Fruit fly (Drosophila melanogaster) whole organism, embryonic: ENCODE data around the gene Ocrl.

Source experiments
- B-H1 ChIP-seq: fragments of 200-800 bp; sonication (Bioruptor generic); IDR thresholded peaks from 3 replicates; pipeline ENCODE4 v1.3.6; 2022; ENCODE audit warnings: missing biosample characterization, missing genetic modification characterization
- Bgb ChIP-seq: fragments of 200-800 bp; sonication (Bioruptor generic); IDR thresholded peaks from 2 replicates; pipeline ENCODE4 v1.3.6; 2022; ENCODE audit warnings: missing biosample characterization, missing genetic modification characterization; ENCODE audit not compliant: partially characterized antibody
- CG10462 ChIP-seq: fragments of 200-800 bp; sonication (Bioruptor generic); optimal IDR thresholded peaks from 2 replicates; lab custom pipeline; 2016; ENCODE audit warnings: missing biosample characterization, missing genetic modification characterization
- CG10979 ChIP-seq: fragments of 200-800 bp; sonication (Bioruptor generic); optimal IDR thresholded peaks from 2 replicates; lab custom pipeline; 2018; ENCODE audit warnings: missing biosample characterization, mild to moderate bottlenecking, missing genetic modification characterization, moderate library complexity
- CG11723 ChIP-seq: fragments of 200-800 bp; sonication (Bioruptor generic); optimal IDR thresholded peaks from 2 replicates; lab custom pipeline; 2017; ENCODE audit warnings: missing biosample characterization, mild to moderate bottlenecking, missing genetic modification characterization
- CG13775 ChIP-seq: fragments of 200-800 bp; sonication (Bioruptor generic); optimal IDR thresholded peaks from 3 replicates; lab custom pipeline; 2017; ENCODE audit warnings: missing biosample characterization, mild to moderate bottlenecking, missing genetic modification characterization
- CG16815 ChIP-seq: fragments of 200-800 bp; sonication (Bioruptor generic); optimal IDR thresholded peaks from 3 replicates; lab custom pipeline; 2017; ENCODE audit warnings: missing biosample characterization, mild to moderate bottlenecking, missing genetic modification characterization
- CG17912 ChIP-seq: fragments of 200-800 bp; sonication (Bioruptor generic); optimal IDR thresholded peaks from 2 replicates; lab custom pipeline; 2018; ENCODE audit warnings: missing biosample characterization, mild to moderate bottlenecking, missing genetic modification characterization
- CG18476 ChIP-seq: fragments of 200-800 bp; sonication (Bioruptor generic); optimal IDR thresholded peaks from 2 replicates; lab custom pipeline; 2016; ENCODE audit warnings: missing biosample characterization, mild to moderate bottlenecking, missing genetic modification characterization
- CG2889 ChIP-seq: fragments of 200-800 bp; sonication (Bioruptor generic); IDR thresholded peaks from 3 replicates; pipeline ENCODE4 v1.3.6; 2022; ENCODE audit warnings: missing biosample characterization, missing genetic modification characterization
- CG33557 ChIP-seq: fragments of 200-800 bp; sonication (Bioruptor generic); optimal IDR thresholded peaks from 2 replicates; lab custom pipeline; 2019; ENCODE audit warnings: missing biosample characterization, mild to moderate bottlenecking, missing genetic modification characterization, moderate library complexity
- CG3726 ChIP-seq: fragments of 200-800 bp; sonication (Bioruptor generic); IDR thresholded peaks from 3 replicates; pipeline ENCODE4, ENCODE4 v1.3.6; 2022; ENCODE audit warnings: missing biosample characterization, missing genetic modification characterization
- CG4424 ChIP-seq: fragments of 200-800 bp; sonication (Bioruptor generic); optimal IDR thresholded peaks from 3 replicates; lab custom pipeline; 2016; ENCODE audit warnings: missing biosample characterization, missing genetic modification characterization
- CG7928 ChIP-seq: fragments of 200-800 bp; sonication (Bioruptor generic); optimal IDR thresholded peaks from 2 replicates; lab custom pipeline; 2017; ENCODE audit warnings: missing biosample characterization, mild to moderate bottlenecking, missing genetic modification characterization
- CG8281 ChIP-seq: fragments of 200-800 bp; sonication (Bioruptor generic); optimal IDR thresholded peaks from 2 replicates; lab custom pipeline; 2018; ENCODE audit warnings: missing biosample characterization, mild to moderate bottlenecking, missing genetic modification characterization, moderate library complexity
- CG9817 ChIP-seq: fragments of 200-800 bp; sonication (Bioruptor generic); optimal IDR thresholded peaks from 2 replicates; lab custom pipeline; 2018; ENCODE audit warnings: missing biosample characterization, mild to moderate bottlenecking, missing genetic modification characterization, moderate library complexity
- CrebB ChIP-seq: fragments of 200-800 bp; sonication (Bioruptor generic); optimal IDR thresholded peaks from 3 replicates; lab custom pipeline; 2018; ENCODE audit warnings: missing biosample characterization, mild to moderate bottlenecking, missing genetic modification characterization
- Deaf1 ChIP-seq: fragments of 200-800 bp; optimal IDR thresholded peaks from 3 replicates; lab custom pipeline; 2019; ENCODE audit warnings: missing biosample characterization, mild to moderate bottlenecking, missing genetic modification characterization, moderate library complexity
- Dip2 ChIP-seq: fragments of 200-800 bp; sonication (Bioruptor generic); IDR thresholded peaks from 2 replicates; pipeline ENCODE4 v1.3.6; 2022; ENCODE audit warnings: missing biosample characterization, missing genetic modification characterization
- Drgx ChIP-seq: fragments of 200-800 bp; sonication (Bioruptor generic); IDR thresholded peaks from 2 replicates; pipeline ENCODE4 v1.3.6; 2022; ENCODE audit warnings: missing biosample characterization, missing genetic modification characterization
- Ets97D ChIP-seq: fragments of 200-800 bp; sonication (Bioruptor generic); optimal IDR thresholded peaks from 3 replicates; lab custom pipeline; 2016; ENCODE audit warnings: missing biosample characterization, missing genetic modification characterization
- HLH54F ChIP-seq: fragments of 200-800 bp; sonication (Bioruptor generic); optimal IDR thresholded peaks from 3 replicates; lab custom pipeline; 2016; ENCODE audit warnings: missing biosample characterization, missing genetic modification characterization
- HmgZ ChIP-seq: fragments of 200-800 bp; sonication (Bioruptor generic); optimal IDR thresholded peaks from 2 replicates; lab custom pipeline; 2018; ENCODE audit warnings: missing biosample characterization, mild to moderate bottlenecking, missing genetic modification characterization
- MESR4 ChIP-seq: fragments of 200-800 bp; sonication (Bioruptor generic); optimal IDR thresholded peaks from 2 replicates; lab custom pipeline; 2018; ENCODE audit warnings: missing biosample characterization, mild to moderate bottlenecking, missing genetic modification characterization, moderate library complexity
- Med ChIP-seq: fragments of 200-800 bp; sonication (Bioruptor generic); peaks from one replicate; lab custom pipeline; 2016; ENCODE audit warnings: missing biosample characterization, missing genetic modification characterization, mild to moderate bottlenecking, inconsistent platforms, moderate library complexity
- NfI ChIP-seq: fragments of 200-800 bp; sonication (Bioruptor generic); optimal IDR thresholded peaks from 3 replicates; lab custom pipeline; 2018; ENCODE audit warnings: missing biosample characterization, mild to moderate bottlenecking, missing genetic modification characterization, moderate library complexity
- Rfx ChIP-seq: fragments of 200-800 bp; sonication (Bioruptor generic); IDR thresholded peaks from 2 replicates; pipeline ENCODE4 v1.3.6; 2022; ENCODE audit warnings: missing biosample characterization, missing genetic modification characterization
- Sry-δ ChIP-seq: fragments of 200-800 bp; sonication (Bioruptor generic); optimal IDR thresholded peaks from 2 replicates; lab custom pipeline; 2016; ENCODE audit warnings: missing biosample characterization, missing genetic modification characterization
- YL-1 ChIP-seq: fragments of 200-800 bp; sonication (Bioruptor generic); optimal IDR thresholded peaks from 3 replicates; lab custom pipeline; 2017; ENCODE audit warnings: missing biosample characterization, mild to moderate bottlenecking, missing genetic modification characterization
- ara ChIP-seq: fragments of 200-800 bp; sonication (Bioruptor generic); IDR thresholded peaks from 2 replicates; pipeline ENCODE4 v1.3.6; 2022; ENCODE audit warnings: missing biosample characterization, missing genetic modification characterization
- caup ChIP-seq: fragments of 200-800 bp; sonication (Bioruptor generic); optimal IDR thresholded peaks from 3 replicates; lab custom pipeline; 2017; ENCODE audit warnings: missing biosample characterization, mild to moderate bottlenecking, missing genetic modification characterization, moderate library complexity; ENCODE audit not compliant: severe bottlenecking
- crp ChIP-seq, 2 experiments: fragments of 200-800 bp; sonication (Bioruptor generic); optimal IDR thresholded peaks; 2 replicates in 1 of 2; 3 replicates in 1 of 2; lab custom pipeline; 2017; ENCODE audit warnings: missing biosample characterization in 2 of 2, missing genetic modification characterization in 2 of 2, mild to moderate bottlenecking in 1 of 2, moderate library complexity in 1 of 2
- cwo ChIP-seq: fragments of 200-800 bp; sonication (Bioruptor generic); optimal IDR thresholded peaks from 3 replicates; lab custom pipeline; 2017; ENCODE audit warnings: missing biosample characterization, missing genetic modification characterization, mild to moderate bottlenecking, moderate library complexity, missing genetic modification reagents
- dysf ChIP-seq: fragments of 200-800 bp; sonication (Bioruptor generic); IDR thresholded peaks from 3 replicates; pipeline ENCODE4 v1.3.6; 2022; ENCODE audit warnings: missing biosample characterization, missing genetic modification characterization
- fd96Cb ChIP-seq: fragments of 200-800 bp; sonication (Bioruptor generic); optimal IDR thresholded peaks from 2 replicates; lab custom pipeline; 2018; ENCODE audit warnings: missing biosample characterization, mild to moderate bottlenecking, missing genetic modification characterization, moderate library complexity
- fru ChIP-seq: fragments of >200 bp; optimal IDR thresholded peaks from 2 replicates; lab custom pipeline; 2017
- gem ChIP-seq: fragments of 200-800 bp; sonication (Bioruptor generic); optimal IDR thresholded peaks from 2 replicates; lab custom pipeline; 2019; ENCODE audit warnings: missing biosample characterization, mild to moderate bottlenecking, missing genetic modification characterization, moderate library complexity
- gsb ChIP-seq: fragments of 200-800 bp; sonication (Bioruptor generic); IDR thresholded peaks from 2 replicates; pipeline ENCODE4 v1.3.6; 2022; ENCODE audit warnings: missing biosample characterization, missing genetic modification characterization
- insv ChIP-seq, 2 experiments: fragments of 200-800 bp; sonication (Bioruptor generic); optimal IDR thresholded peaks; 3 replicates each; lab custom pipeline; 2016 to 2018; ENCODE audit warnings: missing biosample characterization in 2 of 2, missing genetic modification characterization in 2 of 2
- inv ChIP-seq: fragments of 200-800 bp; sonication (Bioruptor generic); IDR thresholded peaks from 2 replicates; pipeline ENCODE4 v1.3.6; 2022; ENCODE audit warnings: missing biosample characterization, missing genetic modification characterization; ENCODE audit not compliant: partially characterized antibody
- jumu ChIP-seq: fragments of 200-800 bp; sonication (Bioruptor generic); optimal IDR thresholded peaks from 3 replicates; lab custom pipeline; 2016; ENCODE audit warnings: missing biosample characterization, missing genetic modification characterization
- maf-S ChIP-seq: fragments of 200-800 bp; sonication (Bioruptor generic); optimal IDR thresholded peaks from 2 replicates; lab custom pipeline; 2016; ENCODE audit warnings: missing biosample characterization, missing genetic modification characterization
- nau ChIP-seq: fragments of 200-800 bp; sonication (Bioruptor generic); optimal IDR thresholded peaks from 3 replicates; lab custom pipeline; 2017; ENCODE audit warnings: missing biosample characterization, mild to moderate bottlenecking, missing genetic modification characterization, missing genetic modification reagents
- pan ChIP-seq, 4 experiments: fragments of >200 bp in 3 of 4; fragments of 200-800 bp in 1 of 4; sonication (Bioruptor generic) in 1 of 4; optimal IDR thresholded peaks in 3 of 4; IDR thresholded peaks in 1 of 4; 2 replicates each; pipeline versions ENCODE4 v1.3.6 to Lab custom; 2017 to 2022; ENCODE audit warnings: missing biosample characterization in 2 of 4, missing genetic modification characterization in 2 of 4, mixed read lengths in 1 of 4
- phol ChIP-seq: fragments of 200-800 bp; sonication (Bioruptor generic); optimal IDR thresholded peaks from 3 replicates; lab custom pipeline; 2018; ENCODE audit warnings: missing biosample characterization, mild to moderate bottlenecking, missing genetic modification characterization, moderate library complexity
- row ChIP-seq: fragments of 200-800 bp; sonication (Bioruptor generic); IDR thresholded peaks from 3 replicates; pipeline ENCODE4 v1.3.6; 2022; ENCODE audit warnings: missing biosample characterization, missing genetic modification characterization
- run ChIP-seq: fragments of 200-800 bp; sonication (Bioruptor generic); optimal IDR thresholded peaks from 3 replicates; lab custom pipeline; 2018; ENCODE audit warnings: missing biosample characterization, mild to moderate bottlenecking, missing genetic modification characterization
- sr ChIP-seq: fragments of 200-800 bp; sonication (Bioruptor generic); IDR thresholded peaks from 3 replicates; pipeline ENCODE4 v1.3.6; 2022; ENCODE audit warnings: missing biosample characterization, missing genetic modification characterization
- zfh2 ChIP-seq: fragments of 200-800 bp; sonication (Bioruptor generic); optimal IDR thresholded peaks from 2 replicates; lab custom pipeline; 2016; ENCODE audit warnings: missing biosample characterization, missing genetic modification characterization

Ocrl gene

dm6 chrX:1966779-1967520 lies 44.2 kb downstream of the Ocrl start (continued):
- TF ChIP-seq run, result no peak
- TF ChIP-seq crp (GFP tag; optimal IDR thresholded peaks at IDR 0.05; lab: Kevin White, UChicago), result no peak
- TF ChIP-seq CG7928 (GFP tag; lab: Kevin White, UChicago), result no peak
- TF ChIP-seq ara (GFP tag; lab: Robert Waterston, UW), result no peak
- TF ChIP-seq CG16815 (GFP tag; lab: Kevin White, UChicago), result no peak
- no peak for TF ChIP-seq CrebB
- TF ChIP-seq Med (GFP tag; lab: Kevin White, UChicago), result peak; percentile 71
- TF ChIP-seq Dip2, result no peak
- no peak for TF ChIP-seq row (GFP tag; lab: Robert Waterston, UW)
- no peak for TF ChIP-seq Ets97D (GFP tag; lab: Kevin White, UChicago)
- TF ChIP-seq fd96Cb (tag; lab: Kevin White, UChicago), result peak; percentile 8
- no peak for TF ChIP-seq CG8281 (tag; lab: Kevin White, UChicago)
- peak; percentile 23 for TF ChIP-seq phol (tag; lab: Kevin White, UChicago)
- no peak for TF ChIP-seq Rfx (GFP tag; lab: Robert Waterston, UW)
- TF ChIP-seq insv (GFP tag; optimal IDR thresholded peaks at IDR 0.05; lab: Kevin White, UChicago), result no peak
- TF ChIP-seq inv (GFP tag; lab: Robert Waterston, UW), result no peak
- TF ChIP-seq gsb (GFP tag; lab: Robert Waterston, UW), result no peak
- TF ChIP-seq Sry-δ (GFP tag; lab: Kevin White, UChicago), result no peak
- no peak for TF ChIP-seq HLH54F (GFP tag; lab: Kevin White, UChicago)
- no peak for TF ChIP-seq CG10462 (GFP tag; lab: Kevin White, UChicago)
- no peak for TF ChIP-seq CG10979 (tag; lab: Kevin White, UChicago)
- TF ChIP-seq fru (lab: Kevin White, UChicago), result no peak
- no peak for TF ChIP-seq YL-1 (GFP tag; lab: Kevin White, UChicago)
- no peak for TF ChIP-seq HmgZ (tag; lab: Kevin White, UChicago)
- no peak for TF ChIP-seq Bgb (GFP tag; lab: Robert Waterston, UW)
- peak; percentile 44 for TF ChIP-seq gem (tag; lab: Kevin White, UChicago)
- no peak for TF ChIP-seq CG3726 (GFP tag; lab: Robert Waterston, UW)
- 0 out of 3 replicates have a peak, but pooled peaks have one; percentile 37 for TF ChIP-seq sr
- TF ChIP-seq pan (optimal IDR thresholded peaks at IDR 0.05; lab: Kevin White, UChicago), result no peak
- no peak for TF ChIP-seq pan (GFP tag; optimal IDR thresholded peaks at IDR 0.05 in 1 of 2, IDR thresholded peaks at IDR 0.05 in 1 of 2)
- no peak for TF ChIP-seq CG9817 (tag; lab: Kevin White, UChicago)
- no peak for TF ChIP-seq maf-S (GFP tag; lab: Kevin White, UChicago)
- no peak for TF ChIP-seq nau
- no peak for TF ChIP-seq CG33557
- peak; percentile 36; the same call in 1 of the 2 replicates for TF ChIP-seq Drgx (GFP tag; lab: Robert Waterston, UW)
- TF ChIP-seq CG17912, result no peak
- TF ChIP-seq CG13775 (GFP tag; lab: Kevin White, UChicago), result no peak
- no peak for TF ChIP-seq caup (GFP tag; lab: Kevin White, UChicago)
- no peak for TF ChIP-seq CG18476 (GFP tag; lab: Kevin White, UChicago)
- TF ChIP-seq Deaf1 (tag; lab: Kevin White, UChicago), result peak; percentile 53
- TF ChIP-seq B-H1 (GFP tag; lab: Robert Waterston, UW), result no peak
- TF ChIP-seq cwo (GFP tag; lab: Kevin White, UChicago), result no peak
- TF ChIP-seq CG4424, result no peak
- no peak for TF ChIP-seq MESR4
- TF ChIP-seq CG2889, result no peak
- TF ChIP-seq CG11723, result no peak
- no peak for TF ChIP-seq zfh2
- no peak for TF ChIP-seq jumu
- TF ChIP-seq NfI, result no peak
- no peak for TF ChIP-seq dysf (GFP tag; lab: Robert Waterston, UW)
